Worm (Caenorhabditis elegans): ENCODE measurements around the gene rbx-1.

DNA sequence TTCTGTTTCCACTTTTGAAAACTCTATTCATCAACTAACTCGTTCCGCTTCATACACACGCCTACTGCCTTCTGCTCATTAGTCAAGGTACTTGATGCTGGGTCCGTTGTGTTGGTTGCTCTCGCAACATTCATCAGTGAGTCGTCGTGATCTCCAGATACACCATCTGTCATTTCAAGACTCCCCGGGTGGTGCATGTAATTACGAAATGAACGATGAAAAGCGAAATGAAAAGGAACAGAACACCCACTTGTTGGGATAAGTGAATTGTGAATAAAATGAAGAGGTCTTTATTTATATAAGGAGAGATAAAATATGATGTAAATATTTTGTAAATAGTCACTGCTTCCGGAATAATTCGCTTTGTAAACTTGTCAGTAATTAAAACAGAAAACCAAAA is 26.4 kb downstream of the rbx-1 start:
- no peak for TF ChIP-seq che-1 (tag; optimal IDR thresholded peaks at IDR 0.05)
- no peak for TF ChIP-seq ama-1 (optimal IDR thresholded peaks at IDR 0.05)
- TF ChIP-seq elt-2 (tag; optimal IDR thresholded peaks at IDR 0.05): no peak
- no peak for TF ChIP-seq nfya-1 (tag; optimal IDR thresholded peaks at IDR 0.05)
- TF ChIP-seq pag-3 (tag; optimal IDR thresholded peaks at IDR 0.05; ENCODE audit: borderline replicate concordance): no peak
